Worm (Caenorhabditis elegans) whole organism, L4 larva: Measurements from ENCODE around the gene ZK1073.2.
A peak's percentile ranks its signal among the peaks of the same experiment; 100 is the strongest.

ENCODE experiments used
- F44E2.7 ChIP-seq: fragments of 200-800 bp; sonication (Bioruptor generic); IDR thresholded peaks from 2 replicates; pipeline ENCODE4 v2.1.2; 2022; ENCODE audit warnings: missing genetic modification characterization, missing compliant biosample characterization
- F49E8.2 ChIP-seq: sonication (generic microtip); optimal IDR thresholded peaks from 2 replicates; lab custom pipeline; 2016; ENCODE audit warnings: missing compliant biosample characterization, mild to moderate bottlenecking, missing genetic modification characterization, borderline replicate concordance
- Y105C5A.15 ChIP-seq: fragments of 200-800 bp; sonication (Bioruptor generic); IDR thresholded peaks from 2 replicates; pipeline ENCODE4 v1.3.6; 2022; ENCODE audit warnings: missing genetic modification characterization, missing compliant biosample characterization
- Y5F2A.4 ChIP-seq: fragments of 200-800 bp; sonication (Bioruptor generic); optimal IDR thresholded peaks from 2 replicates; lab custom pipeline; 2018; ENCODE audit warnings: mild to moderate bottlenecking, missing genetic modification characterization, missing compliant biosample characterization
- ZK337.2 ChIP-seq: fragments of 200-800 bp; sonication (Bioruptor generic); IDR thresholded peaks from 2 replicates; pipeline ENCODE4 v1.3.6; 2022; ENCODE audit warnings: missing genetic modification reagents, missing genetic modification characterization, missing compliant biosample characterization
- ZK546.5 ChIP-seq, 2 experiments: sonication (generic microtip); optimal IDR thresholded peaks; 2 replicates each; lab custom pipeline; 2017; ENCODE audit warnings: missing biosample characterization in 2 of 2, missing genetic modification characterization in 2 of 2
- aha-1 ChIP-seq: fragments of 150-350 bp; peaks from one replicate; lab custom pipeline; 2014; ENCODE audit warnings: missing biosample characterization, missing genetic modification characterization
- attf-4 ChIP-seq: sonication (generic microtip); optimal IDR thresholded peaks from 3 replicates; lab custom pipeline; 2017; ENCODE audit warnings: missing biosample characterization, missing genetic modification characterization
- ceh-44 ChIP-seq: fragments of 200-800 bp; sonication (Bioruptor generic); IDR thresholded peaks from 2 replicates; pipeline ENCODE4 v1.3.6; 2022; ENCODE audit warnings: missing genetic modification reagents, missing genetic modification characterization, missing compliant biosample characterization
- ceh-82 ChIP-seq: sonication (generic microtip); optimal IDR thresholded peaks from 2 replicates; lab custom pipeline; 2017; ENCODE audit warnings: missing biosample characterization, missing genetic modification characterization
- cey-2 ChIP-seq: sonication (generic microtip); optimal IDR thresholded peaks from 3 replicates; lab custom pipeline; 2017; ENCODE audit warnings: missing genetic modification characterization, mild to moderate bottlenecking, missing compliant biosample characterization, antibody characterized with exemption, borderline replicate concordance; ENCODE audit not compliant: insufficient read depth
- daf-8 ChIP-seq: fragments of 200-800 bp; sonication (Bioruptor generic); IDR thresholded peaks from 2 replicates; pipeline ENCODE4 v1.3.6; 2022; ENCODE audit warnings: missing genetic modification characterization, missing compliant biosample characterization
- duxl-1 ChIP-seq: sonication (generic microtip); optimal IDR thresholded peaks from 2 replicates; lab custom pipeline; 2016; ENCODE audit warnings: mild to moderate bottlenecking, missing genetic modification characterization, moderate library complexity, missing compliant biosample characterization; ENCODE audit not compliant: poor library complexity
- egl-43 ChIP-seq: fragments of 200-800 bp; sonication (Bioruptor generic); IDR thresholded peaks from 2 replicates; pipeline ENCODE4 v1.3.6; 2022; ENCODE audit warnings: missing genetic modification reagents, missing genetic modification characterization, missing compliant biosample characterization
- fkh-10 ChIP-seq: fragments of 150-350 bp; optimal IDR thresholded peaks from 2 replicates; lab custom pipeline; 2014; ENCODE audit warnings: missing biosample characterization, missing genetic modification reagents, missing genetic modification characterization
- hlh-30 ChIP-seq: sonication (generic microtip); optimal IDR thresholded peaks from 2 replicates; lab custom pipeline; 2017; ENCODE audit warnings: antibody characterized with exemption, mild to moderate bottlenecking, missing genetic modification characterization, missing compliant biosample characterization; ENCODE audit not compliant: insufficient read depth
- lin-13 ChIP-seq: fragments of 150-350 bp; optimal IDR thresholded peaks from 2 replicates; lab custom pipeline; 2014; ENCODE audit warnings: missing biosample characterization, missing genetic modification reagents, missing genetic modification characterization
- lin-39 ChIP-seq: fragments of 150-350 bp; optimal IDR thresholded peaks from 2 replicates; lab custom pipeline; 2014; ENCODE audit warnings: missing biosample characterization, missing genetic modification reagents, missing genetic modification characterization
- lir-3 ChIP-seq: sonication (generic microtip); optimal IDR thresholded peaks from 2 replicates; lab custom pipeline; 2016; ENCODE audit warnings: mild to moderate bottlenecking, missing genetic modification characterization, missing compliant biosample characterization
- madf-5 ChIP-seq, 2 experiments: fragments of 200-800 bp; sonication (Bioruptor generic); IDR thresholded peaks; 2 replicates each; pipeline ENCODE4 v1.3.6; 2022; ENCODE audit warnings: missing compliant biosample characterization in 2 of 2, missing genetic modification characterization in 2 of 2
- madf-9 ChIP-seq: fragments of 200-800 bp; sonication (Bioruptor generic); conservative IDR thresholded peaks from 2 replicates; pipeline ENCODE4 v1.3.6; 2022; ENCODE audit warnings: missing genetic modification reagents, missing genetic modification characterization, missing compliant biosample characterization
- nhr-102 ChIP-seq: sonication (generic microtip); optimal IDR thresholded peaks from 2 replicates; lab custom pipeline; 2016; ENCODE audit warnings: mild to moderate bottlenecking, missing genetic modification characterization, moderate library complexity, missing compliant biosample characterization
- nhr-11 ChIP-seq: fragments of 150-350 bp; optimal IDR thresholded peaks from 2 replicates; lab custom pipeline; 2014; ENCODE audit warnings: missing biosample characterization, missing genetic modification characterization
- nhr-111 ChIP-seq: fragments of 200-800 bp; sonication (Bioruptor generic); optimal IDR thresholded peaks from 2 replicates; lab custom pipeline; 2018; ENCODE audit warnings: mild to moderate bottlenecking, missing genetic modification characterization, missing compliant biosample characterization
- pha-4 ChIP-seq, 2 experiments: fragments of 150-350 bp in 1 of 2; fragments of 200-800 bp in 1 of 2; sonication (Bioruptor generic) in 1 of 2; IDR thresholded peaks in 1 of 2; optimal IDR thresholded peaks in 1 of 2; 2 replicates each; pipeline versions ENCODE4 v1.3.6 to Lab custom; 2014 to 2022; ENCODE audit warnings: missing genetic modification characterization in 2 of 2, missing genetic modification reagents in 2 of 2, missing biosample characterization in 1 of 2, missing compliant biosample characterization in 1 of 2
- php-3 ChIP-seq: fragments of 200-800 bp; sonication (Bioruptor generic); IDR thresholded peaks from 2 replicates; pipeline ENCODE4 v1.3.6; 2022; ENCODE audit warnings: missing genetic modification reagents, missing genetic modification characterization, missing compliant biosample characterization
- rbr-2 ChIP-seq: sonication (generic microtip); optimal IDR thresholded peaks from 2 replicates; lab custom pipeline; 2016; ENCODE audit warnings: missing genotype, missing genetic modification characterization, missing compliant biosample characterization
- skn-1 ChIP-seq: fragments of 150-350 bp; optimal IDR thresholded peaks from 2 replicates; lab custom pipeline; 2014; ENCODE audit warnings: missing biosample characterization, missing genetic modification characterization
- snpc-4 ChIP-seq: fragments of 150-350 bp; optimal IDR thresholded peaks from 2 replicates; lab custom pipeline; 2014; ENCODE audit warnings: missing biosample characterization, missing genetic modification characterization
- tra-1 ChIP-seq: fragments of 200-800 bp; sonication (Bioruptor generic); IDR thresholded peaks from 2 replicates; pipeline ENCODE4 v1.3.6; 2022; ENCODE audit warnings: missing genetic modification reagents, missing genetic modification characterization, missing compliant biosample characterization
- unc-39 ChIP-seq: sonication (generic microtip); optimal IDR thresholded peaks from 2 replicates; lab custom pipeline; 2017; ENCODE audit warnings: missing biosample characterization, missing genetic modification characterization
- unc-62 ChIP-seq, 3 experiments: fragments of 150-350 bp in 1 of 3; sonication (generic microtip); optimal IDR thresholded peaks in 2 of 3; peaks in 1 of 3; 1 replicate in 1 of 3; 2 replicates in 2 of 3; lab custom pipeline; 2014 to 2017; ENCODE audit warnings: missing biosample characterization in 3 of 3, missing genetic modification characterization in 3 of 3, missing genetic modification reagents in 3 of 3, missing genotype in 1 of 3
- vab-7 ChIP-seq: fragments of 200-800 bp; sonication (Bioruptor generic); IDR thresholded peaks from 2 replicates; pipeline ENCODE4 v1.3.6; 2022; ENCODE audit warnings: missing genetic modification reagents, missing genetic modification characterization, missing compliant biosample characterization
- zip-11 ChIP-seq: fragments of 200-800 bp; sonication (Bioruptor generic); IDR thresholded peaks from 2 replicates; pipeline ENCODE4 v1.3.6; 2022; ENCODE audit warnings: missing genetic modification characterization, missing compliant biosample characterization

Gene ZK1073.2

ce11 chrX:16072595-16072994 lies 30.9 kb upstream of the ZK1073.2 start, which contains the start of gene col-187:
TSS of gene col-187 (plus strand) at chrX:16072895.
- TF ChIP-seq F49E8.2 (tag; lab: Kevin White, UChicago) (no peak), vab-7 (no peak), lir-3 (tag; lab: Kevin White, UChicago) (no peak), duxl-1 (tag; lab: Kevin White, UChicago) (no peak), nhr-11 (tag; lab: Kevin White, UChicago) (no peak), snpc-4 (tag; lab: Kevin White, UChicago) (no peak), nhr-102 (tag; lab: Kevin White, UChicago) (no peak), madf-5 (GFP tag; IDR thresholded peaks at IDR 0.05; lab: Robert Waterston, UW) (no peak), skn-1 (tag; lab: Kevin White, UChicago) (no peak), ZK546.5 (tag; optimal IDR thresholded peaks at IDR 0.05; lab: Kevin White, UChicago) (no peak), daf-8 (no peak), rbr-2 (tag; lab: Kevin White, UChicago) (no peak), Y105C5A.15 (GFP tag; lab: Robert Waterston, UW) (no peak), lin-13 (GFP tag; lab: Kevin White, UChicago) (no peak), ceh-44 (GFP tag; lab: Robert Waterston, UW) (no peak)

ce11 chrX:16076470-16076869 lies 27.0 kb upstream of the ZK1073.2 start, which contains the start of gene C30F2.4:
TSS of gene C30F2.4 (minus strand) at chrX:16076570.
- TF ChIP-seq hlh-30 (tag; lab: Kevin White, UChicago): no peak
- TF ChIP-seq F44E2.7 (GFP tag; lab: Robert Waterston, UW): no peak
- TF ChIP-seq madf-5 (GFP tag; IDR thresholded peaks at IDR 0.05; lab: Robert Waterston, UW): no peak
- TF ChIP-seq egl-43: no peak
- no peak for TF ChIP-seq zip-11 (GFP tag; lab: Robert Waterston, UW)
- TF ChIP-seq skn-1 (tag; lab: Kevin White, UChicago): no peak
- TF ChIP-seq ZK337.2 (GFP tag; lab: Robert Waterston, UW): no peak
- TF ChIP-seq madf-9 (GFP tag; lab: Robert Waterston, UW): no peak
- TF ChIP-seq, all 104 proteins: peak for 0

DNA sequence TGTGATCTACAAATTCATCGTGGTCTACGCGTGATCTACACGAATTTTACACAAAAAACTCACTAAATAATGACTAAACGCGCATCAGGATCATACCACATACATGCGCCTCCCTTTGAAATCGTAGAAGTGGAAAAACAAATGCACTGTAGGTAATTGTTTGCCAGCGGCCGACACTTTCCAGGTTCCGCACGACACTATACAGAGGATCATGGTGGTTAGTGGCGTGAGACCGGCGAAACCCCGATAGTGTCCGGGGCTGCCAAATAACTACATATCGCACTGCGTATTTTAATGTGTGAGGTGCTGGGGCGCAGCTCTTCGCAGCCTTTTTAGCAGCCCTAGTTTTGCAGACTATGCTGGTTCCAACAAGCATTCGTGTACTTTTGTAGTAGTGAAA lies 24.8 kb upstream of the ZK1073.2 start:
- TF ChIP-seq lin-39 (no peak), Y5F2A.4 (GFP tag; lab: Kevin White, UChicago) (no peak), cey-2 (tag; lab: Kevin White, UChicago) (no peak), tra-1 (GFP tag; lab: Robert Waterston, UW) (no peak), attf-4 (tag; lab: Kevin White, UChicago) (no peak), aha-1 (tag; lab: Kevin White, UChicago) (peak; percentile 77), madf-9 (GFP tag; lab: Robert Waterston, UW) (no peak)

DNA sequence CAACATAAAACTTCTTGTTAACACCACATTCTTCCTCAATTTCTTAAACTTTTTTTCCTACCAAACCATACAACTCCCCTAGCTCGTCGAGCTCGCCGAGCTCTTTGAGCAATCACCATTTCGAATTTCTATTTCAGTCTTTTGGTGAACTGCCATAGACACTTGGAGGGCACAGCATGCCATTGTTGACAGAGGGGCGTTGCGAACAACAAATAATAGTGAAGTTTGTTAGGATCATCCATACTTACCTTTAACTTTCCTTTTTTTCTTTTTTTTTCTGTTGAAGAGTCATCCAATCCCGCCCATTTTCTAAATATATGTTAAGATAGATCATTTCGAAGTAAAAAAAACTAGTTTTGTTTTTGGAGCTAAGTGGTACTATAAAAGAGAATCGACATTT lies 21.5 kb upstream of the ZK1073.2 start, which contains the start of gene idpp-14:
idpp-14 (plus strand) TSS at position 324 of the 400 bp plus-strand sequence.
- TF ChIP-seq F44E2.7 (GFP tag; lab: Robert Waterston, UW) (no peak), php-3 (GFP tag; lab: Robert Waterston, UW) (no peak), fkh-10 (GFP tag; lab: Kevin White, UChicago) (no peak), ceh-82 (tag; lab: Kevin White, UChicago) (no peak)

DNA sequence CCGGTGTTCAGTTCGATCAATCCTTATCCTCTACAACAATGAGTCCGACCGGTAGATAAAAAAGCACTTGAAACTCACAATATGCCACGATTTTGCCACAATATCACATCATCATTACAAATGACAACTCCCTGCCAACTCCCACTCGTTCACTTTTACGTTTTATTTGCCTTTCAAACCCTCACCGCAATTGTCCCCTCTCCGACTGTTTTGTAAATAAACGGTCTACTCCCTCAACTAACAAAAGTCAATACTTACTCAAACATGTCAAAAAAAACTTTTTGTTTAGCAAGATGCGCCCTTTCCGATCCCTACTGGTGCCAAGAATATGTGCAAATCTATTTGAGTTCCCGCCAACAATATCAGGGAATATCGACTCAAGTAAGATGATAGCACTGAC lies 18.4 kb upstream of the ZK1073.2 start, which contains the start of gene C30F2.2:
C30F2.2 (minus strand) TSS at position 122 of the 400 bp plus-strand sequence.
- TF ChIP-seq nhr-111 (GFP tag; lab: Kevin White, UChicago) (no peak), unc-39 (no peak), unc-62 (GFP tag; optimal IDR thresholded peaks at IDR 0.05 in 1 of 2; lab: Kevin White, UChicago) (peak in 1 of 2 experiments; percentile 48), unc-62 (tag; optimal IDR thresholded peaks at IDR 0.05; lab: Kevin White, UChicago) (no peak), pha-4 (GFP tag; IDR thresholded peaks at IDR 0.05; lab: Robert Waterston, UW) (no peak), pha-4 (tag; optimal IDR thresholded peaks at IDR 0.05; lab: Kevin White, UChicago) (peak; percentile 80)
- TF ChIP-seq, all 104 proteins: peak for 2
